Fruit fly (Drosophila melanogaster) whole organism, embryonic: Measurements from ENCODE around the gene CG11168.

Source experiments
- CG10147 ChIP-seq: fragments of 200-800 bp; sonication (Bioruptor generic); optimal IDR thresholded peaks from 2 replicates; lab custom pipeline; 2019; ENCODE audit warnings: missing biosample characterization, mild to moderate bottlenecking, missing genetic modification characterization, moderate library complexity
- CG10321 ChIP-seq: fragments of 200-800 bp; sonication (Bioruptor generic); IDR thresholded peaks from 2 replicates; pipeline ENCODE4 v1.3.6; 2022; ENCODE audit warnings: missing biosample characterization, missing genetic modification characterization
- CG10959 ChIP-seq: fragments of 200-800 bp; sonication (Bioruptor generic); IDR thresholded peaks from 2 replicates; pipeline ENCODE4 v1.3.6; 2022; ENCODE audit warnings: missing biosample characterization, missing genetic modification characterization
- CG12236 ChIP-seq: fragments of 200-800 bp; sonication (Bioruptor generic); optimal IDR thresholded peaks from 2 replicates; lab custom pipeline; 2016; ENCODE audit warnings: missing biosample characterization, missing genetic modification characterization
- CG1233 ChIP-seq: fragments of 200-800 bp; sonication (Bioruptor generic); optimal IDR thresholded peaks from 4 replicates; lab custom pipeline; 2018; ENCODE audit warnings: missing biosample characterization, mild to moderate bottlenecking, missing genetic modification characterization
- CG13424 ChIP-seq: fragments of 200-800 bp; sonication (Bioruptor generic); optimal IDR thresholded peaks from 2 replicates; lab custom pipeline; 2019; ENCODE audit warnings: missing biosample characterization, mild to moderate bottlenecking, missing genetic modification characterization, moderate library complexity
- CG16813 ChIP-seq: fragments of 200-800 bp; sonication (Bioruptor generic); IDR thresholded peaks from 3 replicates; pipeline ENCODE4 v1.3.6; 2022; ENCODE audit warnings: missing biosample characterization, missing genetic modification characterization; ENCODE audit not compliant: partially characterized antibody
- CG2712 ChIP-seq: fragments of 200-800 bp; optimal IDR thresholded peaks from 3 replicates; lab custom pipeline; 2019; ENCODE audit warnings: missing biosample characterization, mild to moderate bottlenecking, missing genetic modification characterization, moderate library complexity
- CG30020 ChIP-seq: fragments of 200-800 bp; optimal IDR thresholded peaks from 2 replicates; lab custom pipeline; 2019; ENCODE audit warnings: missing biosample characterization, mild to moderate bottlenecking, missing genetic modification characterization, moderate library complexity
- CG31224 ChIP-seq: fragments of 200-800 bp; sonication (Bioruptor generic); IDR thresholded peaks from 2 replicates; pipeline ENCODE4 v1.3.6; 2022; ENCODE audit warnings: missing biosample characterization, missing genetic modification characterization
- CG31388 ChIP-seq: fragments of 200-800 bp; sonication (Bioruptor generic); optimal IDR thresholded peaks from 2 replicates; lab custom pipeline; 2016; ENCODE audit warnings: missing biosample characterization, missing genetic modification characterization
- CG34376 ChIP-seq: fragments of 200-800 bp; sonication (Bioruptor generic); optimal IDR thresholded peaks from 2 replicates; lab custom pipeline; 2018; ENCODE audit warnings: missing biosample characterization, mild to moderate bottlenecking, missing genetic modification characterization
- CG4424 ChIP-seq: fragments of 200-800 bp; sonication (Bioruptor generic); optimal IDR thresholded peaks from 3 replicates; lab custom pipeline; 2016; ENCODE audit warnings: missing biosample characterization, missing genetic modification characterization
- CG7987 ChIP-seq: fragments of 200-800 bp; sonication (Bioruptor generic); optimal IDR thresholded peaks from 2 replicates; lab custom pipeline; 2018; ENCODE audit warnings: missing biosample characterization, mild to moderate bottlenecking, missing genetic modification characterization, moderate library complexity
- CG8281 ChIP-seq: fragments of 200-800 bp; sonication (Bioruptor generic); optimal IDR thresholded peaks from 2 replicates; lab custom pipeline; 2018; ENCODE audit warnings: missing biosample characterization, mild to moderate bottlenecking, missing genetic modification characterization, moderate library complexity
- CG8944 ChIP-seq: fragments of 200-800 bp; sonication (Bioruptor generic); optimal IDR thresholded peaks from 3 replicates; lab custom pipeline; 2016; ENCODE audit warnings: missing biosample characterization, missing genetic modification characterization
- CG9727 ChIP-seq: fragments of 200-800 bp; sonication (Bioruptor generic); optimal IDR thresholded peaks from 3 replicates; lab custom pipeline; 2017; ENCODE audit warnings: missing biosample characterization, mild to moderate bottlenecking, missing genetic modification characterization
- CoRest ChIP-seq: fragments of 200-800 bp; sonication (Bioruptor generic); optimal IDR thresholded peaks from 3 replicates; lab custom pipeline; 2018; ENCODE audit warnings: missing biosample characterization, mild to moderate bottlenecking, missing genetic modification characterization, moderate library complexity
- Dip2 ChIP-seq: fragments of 200-800 bp; sonication (Bioruptor generic); IDR thresholded peaks from 2 replicates; pipeline ENCODE4 v1.3.6; 2022; ENCODE audit warnings: missing biosample characterization, missing genetic modification characterization
- E2f1 ChIP-seq: fragments of 200-800 bp; sonication (Bioruptor generic); IDR thresholded peaks from 2 replicates; pipeline ENCODE4 v1.3.6; 2022; ENCODE audit warnings: missing biosample characterization, missing genetic modification characterization
- Fer2 ChIP-seq: fragments of 200-800 bp; sonication (Bioruptor generic); optimal IDR thresholded peaks from 2 replicates; lab custom pipeline; 2018; ENCODE audit warnings: missing biosample characterization, mild to moderate bottlenecking, missing genetic modification characterization, moderate library complexity
- Gug ChIP-seq: fragments of 200-800 bp; sonication (Bioruptor generic); IDR thresholded peaks from 4 replicates; pipeline ENCODE4 v1.3.6; 2022; ENCODE audit warnings: missing biosample characterization, missing genetic modification characterization
- HHEX ChIP-seq: fragments of 200-800 bp; sonication (Bioruptor generic); optimal IDR thresholded peaks from 3 replicates; lab custom pipeline; 2017; ENCODE audit warnings: missing biosample characterization, mild to moderate bottlenecking, missing genetic modification characterization, missing genetic modification reagents
- Hey ChIP-seq: fragments of 200-800 bp; sonication (Bioruptor generic); optimal IDR thresholded peaks from 3 replicates; lab custom pipeline; 2018; ENCODE audit warnings: missing biosample characterization, mild to moderate bottlenecking, missing genetic modification characterization
- Lhr ChIP-seq: fragments of 200-800 bp; sonication (Bioruptor generic); optimal IDR thresholded peaks from 3 replicates; lab custom pipeline; 2017; ENCODE audit warnings: mild to moderate bottlenecking, missing biosample characterization, missing genetic modification reagents, missing genetic modification characterization
- Mad ChIP-seq: fragments of 200-800 bp; sonication (Bioruptor generic); optimal IDR thresholded peaks from 2 replicates; lab custom pipeline; 2016; ENCODE audit warnings: missing biosample characterization, missing genetic modification characterization
- Ravus ChIP-seq: fragments of 200-800 bp; sonication (Bioruptor generic); IDR thresholded peaks from 2 replicates; pipeline ENCODE4 v1.3.6; 2022; ENCODE audit warnings: missing biosample characterization, missing genetic modification characterization
- Sin3A ChIP-seq: fragments of >200 bp; optimal IDR thresholded peaks from 2 replicates; lab custom pipeline; 2018
- Sox102F ChIP-seq: fragments of 200-800 bp; sonication (Bioruptor generic); optimal IDR thresholded peaks from 2 replicates; lab custom pipeline; 2018; ENCODE audit warnings: missing biosample characterization, mild to moderate bottlenecking, missing genetic modification characterization, moderate library complexity
- ac ChIP-seq: fragments of 200-800 bp; sonication (Bioruptor generic); optimal IDR thresholded peaks from 3 replicates; lab custom pipeline; 2017; ENCODE audit warnings: missing biosample characterization, mild to moderate bottlenecking, missing genetic modification characterization
- bsh ChIP-seq, 2 experiments: fragments of 200-800 bp; sonication (Bioruptor generic); optimal IDR thresholded peaks; 2 replicates each; lab custom pipeline; 2017 to 2018; ENCODE audit warnings: mild to moderate bottlenecking in 2 of 2, missing biosample characterization in 2 of 2, missing genetic modification characterization in 2 of 2, moderate library complexity in 1 of 2
- cas ChIP-seq: fragments of 200-800 bp; sonication (Bioruptor generic); IDR thresholded peaks from 2 replicates; pipeline ENCODE4 v1.3.6; 2022; ENCODE audit warnings: missing biosample characterization, missing genetic modification characterization
- crc ChIP-seq: fragments of 200-800 bp; sonication (Bioruptor generic); optimal IDR thresholded peaks from 2 replicates; lab custom pipeline; 2016; ENCODE audit warnings: missing biosample characterization, missing genetic modification characterization
- dmrt11E ChIP-seq: fragments of 200-800 bp; sonication (Bioruptor generic); optimal IDR thresholded peaks from 3 replicates; lab custom pipeline; 2018; ENCODE audit warnings: missing biosample characterization, mild to moderate bottlenecking, missing genetic modification characterization, moderate library complexity
- ems ChIP-seq: fragments of 200-800 bp; sonication (Bioruptor generic); optimal IDR thresholded peaks from 3 replicates; lab custom pipeline; 2016; ENCODE audit warnings: missing biosample characterization, missing genetic modification characterization
- en ChIP-seq: fragments of 200-800 bp; sonication (Bioruptor generic); optimal IDR thresholded peaks from 2 replicates; lab custom pipeline; 2016; ENCODE audit warnings: missing biosample characterization, missing genetic modification characterization
- esg ChIP-seq: fragments of 200-800 bp; sonication (Bioruptor generic); conservative IDR thresholded peaks from 2 replicates; pipeline ENCODE4 v1.3.6; 2022; ENCODE audit warnings: missing biosample characterization, missing genetic modification characterization
- fd102C ChIP-seq: fragments of 200-800 bp; sonication (Bioruptor generic); optimal IDR thresholded peaks from 2 replicates; lab custom pipeline; 2018; ENCODE audit warnings: missing biosample characterization, mild to moderate bottlenecking, missing genetic modification characterization, moderate library complexity
- gt ChIP-seq: fragments of 200-800 bp; sonication (Bioruptor generic); IDR thresholded peaks from 2 replicates; pipeline ENCODE4 v1.3.6; 2022; ENCODE audit warnings: missing biosample characterization, missing genetic modification characterization
- jigr1 ChIP-seq: fragments of 200-800 bp; sonication (Bioruptor generic); IDR thresholded peaks from 3 replicates; pipeline ENCODE4 v1.3.6; 2022; ENCODE audit warnings: missing biosample characterization, missing genetic modification characterization
- luna ChIP-seq: fragments of 200-800 bp; sonication (Bioruptor generic); optimal IDR thresholded peaks from 2 replicates; lab custom pipeline; 2016; ENCODE audit warnings: missing biosample characterization, missing genetic modification characterization
- mam ChIP-seq: fragments of 200-800 bp; sonication (Bioruptor generic); optimal IDR thresholded peaks from 3 replicates; lab custom pipeline; 2016; ENCODE audit warnings: missing biosample characterization, missing genetic modification characterization
- nau ChIP-seq: fragments of 200-800 bp; sonication (Bioruptor generic); optimal IDR thresholded peaks from 3 replicates; lab custom pipeline; 2017; ENCODE audit warnings: missing biosample characterization, mild to moderate bottlenecking, missing genetic modification characterization, missing genetic modification reagents
- org-1 ChIP-seq: fragments of 200-800 bp; sonication (Bioruptor generic); optimal IDR thresholded peaks from 2 replicates; lab custom pipeline; 2017; ENCODE audit warnings: missing biosample characterization, missing genetic modification characterization
- rib ChIP-seq: fragments of 200-800 bp; sonication (Bioruptor generic); IDR thresholded peaks from 2 replicates; pipeline ENCODE4 v1.3.6; 2022; ENCODE audit warnings: missing biosample characterization, missing genetic modification characterization
- ro ChIP-seq: fragments of 200-800 bp; sonication (Bioruptor generic); IDR thresholded peaks from 2 replicates; pipeline ENCODE4 v1.3.6; 2022; ENCODE audit warnings: missing biosample characterization, missing genetic modification characterization
- scrt ChIP-seq: fragments of 200-800 bp; sonication (Bioruptor generic); optimal IDR thresholded peaks from 2 replicates; lab custom pipeline; 2018; ENCODE audit warnings: missing biosample characterization, mild to moderate bottlenecking, missing genetic modification characterization, moderate library complexity
- sens-2 ChIP-seq: fragments of 200-800 bp; sonication (Bioruptor generic); IDR thresholded peaks from 2 replicates; pipeline ENCODE4 v1.3.6; 2022; ENCODE audit warnings: missing biosample characterization, missing genetic modification characterization
- shn ChIP-seq: fragments of 200-800 bp; sonication (Bioruptor generic); optimal IDR thresholded peaks from 3 replicates; lab custom pipeline; 2016; ENCODE audit warnings: missing biosample characterization, missing genetic modification characterization
- slp2 ChIP-seq: fragments of 200-800 bp; sonication (Bioruptor generic); optimal IDR thresholded peaks from 2 replicates; lab custom pipeline; 2016; ENCODE audit warnings: missing biosample characterization, missing genetic modification characterization
- usp ChIP-seq: fragments of >200 bp; optimal IDR thresholded peaks from 2 replicates; lab custom pipeline; 2017; ENCODE audit warnings: missing biosample characterization, missing genetic modification characterization
- yki ChIP-seq: fragments of >200 bp; optimal IDR thresholded peaks from 3 replicates; lab custom pipeline; 2018

Gene CG11168

DNA sequence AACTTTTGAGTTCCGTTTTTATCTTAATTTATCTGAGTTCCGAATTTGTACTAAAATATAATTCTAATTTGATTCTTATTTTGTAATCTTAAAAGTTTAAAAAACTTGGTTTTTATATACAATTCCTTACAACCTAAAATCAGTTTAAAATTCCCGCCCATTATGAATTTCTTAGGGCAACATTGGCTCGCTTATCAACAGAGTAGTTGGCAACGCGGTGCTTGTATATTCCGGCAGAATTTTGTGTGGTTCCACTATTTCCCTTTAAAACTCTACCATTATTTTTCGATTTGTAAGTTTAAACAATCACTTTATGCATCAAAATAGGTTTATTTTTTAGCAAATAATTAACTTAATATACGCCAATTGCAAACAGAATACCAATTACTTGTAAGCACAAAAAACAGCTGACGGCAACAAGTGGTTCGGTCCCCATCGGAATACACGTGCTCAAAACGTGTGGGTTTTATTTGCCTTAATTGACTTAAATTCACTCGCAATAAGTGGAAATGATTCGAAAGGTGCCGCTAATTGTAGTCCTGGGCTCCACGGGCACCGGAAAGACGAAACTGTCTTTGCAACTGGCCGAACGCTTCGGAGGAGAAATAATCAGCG is 41.0 kb upstream of the CG11168 start, which contains the start of the genes CG11089 and CG31381 (continued):
- TF ChIP-seq sens-2 (GFP tag; lab: Robert Waterston, UW) (no peak), dmrt11E (tag; lab: Kevin White, UChicago) (no peak), CG31388 (GFP tag; lab: Kevin White, UChicago) (no peak), CG34376 (GFP tag; lab: Kevin White, UChicago) (no peak), cas (GFP tag; lab: Robert Waterston, UW) (no peak), esg (GFP tag; lab: Robert Waterston, UW) (no peak), usp (GFP tag; lab: Kevin White, UChicago) (no peak), gt (no peak), crc (GFP tag; lab: Kevin White, UChicago) (no peak), jigr1 (GFP tag; lab: Robert Waterston, UW) (no peak), Lhr (no peak), E2f1 (GFP tag; lab: Robert Waterston, UW) (no peak), CG16813 (GFP tag; lab: Robert Waterston, UW) (no peak), luna (GFP tag; lab: Kevin White, UChicago) (no peak), CoRest (tag; lab: Kevin White, UChicago) (no peak), CG30020 (tag; lab: Kevin White, UChicago) (peak; percentile 2), rib (no peak), Fer2 (tag; lab: Kevin White, UChicago) (no peak), scrt (GFP tag; lab: Kevin White, UChicago) (peak; percentile 84), yki (lab: Kevin White, UChicago) (no peak), fd102C (GFP tag; lab: Kevin White, UChicago) (no peak), Sox102F (GFP tag; lab: Kevin White, UChicago) (no peak), ems (GFP tag; lab: Kevin White, UChicago) (no peak), Gug (GFP tag; lab: Robert Waterston, UW) (no peak), CG8944 (no peak), slp2 (GFP tag; lab: Kevin White, UChicago) (no peak), shn (GFP tag; lab: Kevin White, UChicago) (no peak), Dip2 (GFP tag; lab: Robert Waterston, UW) (no peak), CG10959 (GFP tag; lab: Robert Waterston, UW) (no peak), CG4424 (GFP tag; lab: Kevin White, UChicago) (no peak), ro (GFP tag; lab: Robert Waterston, UW) (no peak), org-1 (no peak), Hey (tag; lab: Kevin White, UChicago) (no peak), CG9727 (GFP tag; lab: Kevin White, UChicago) (peak; percentile 46), nau (GFP tag; lab: Kevin White, UChicago) (no peak), HHEX (GFP tag; lab: Kevin White, UChicago) (no peak), Sin3A (lab: Kevin White, UChicago) (peak; percentile 6), Ravus (GFP tag; lab: Robert Waterston, UW) (no peak), CG10321 (GFP tag; lab: Robert Waterston, UW) (no peak), CG8281 (tag; lab: Kevin White, UChicago) (no peak), CG1233 (no peak), CG13424 (tag; lab: Kevin White, UChicago) (peak; percentile 25), ac (GFP tag; lab: Kevin White, UChicago) (no peak), bsh (GFP tag; optimal IDR thresholded peaks at IDR 0.05; lab: Kevin White, UChicago) (no peak), mam (GFP tag; lab: Kevin White, UChicago) (no peak), CG31224 (GFP tag; lab: Robert Waterston, UW) (no peak), CG2712 (tag; lab: Kevin White, UChicago) (no peak), CG7987 (GFP tag; lab: Kevin White, UChicago) (no peak), Mad (GFP tag; lab: Kevin White, UChicago) (no peak), en (no peak), CG12236 (GFP tag; lab: Kevin White, UChicago) (no peak), CG10147 (GFP tag; lab: Kevin White, UChicago) (no peak)
